Worm (Caenorhabditis elegans): ENCODE data around the gene str-209.

str-209 gene

ce11 chrV:4913853-4914252 lies 34.9 kb upstream of the str-209 start:
- TF ChIP-seq lin-29 (GFP tag; IDR thresholded peaks at IDR 0.05) (no peak), F44E2.7 (GFP tag; IDR thresholded peaks at IDR 0.05) (no peak), lin-38 (GFP tag; IDR thresholded peaks at IDR 0.05) (no peak), nhr-10 (tag; optimal IDR thresholded peaks at IDR 0.05) (no peak), F37D6.2 (tag; optimal IDR thresholded peaks at IDR 0.05) (no peak), madf-5 (GFP tag; IDR thresholded peaks at IDR 0.05) (no peak), nhr-42 (GFP tag; IDR thresholded peaks at IDR 0.05) (no peak), egl-43 (GFP tag; IDR thresholded peaks at IDR 0.05) (no peak), daf-12 (tag; optimal IDR thresholded peaks at IDR 0.05) (no peak), F49E8.2 (tag; optimal IDR thresholded peaks at IDR 0.05; ENCODE audit: borderline replicate concordance) (no peak), nhr-41 (GFP tag; IDR thresholded peaks at IDR 0.05) (no peak), ama-1 (optimal IDR thresholded peaks at IDR 0.05) (no peak), unc-39 (tag; optimal IDR thresholded peaks at IDR 0.05) (no peak), ceh-32 (tag; optimal IDR thresholded peaks at IDR 0.05; ENCODE audit: poor library complexity) (no peak), pha-4 (GFP tag; IDR thresholded peaks at IDR 0.05) (no peak), pha-4 (tag; optimal IDR thresholded peaks at IDR 0.05) (no peak), ztf-7 (tag; optimal IDR thresholded peaks at IDR 0.05) (no peak), lin-1 (GFP tag; IDR thresholded peaks at IDR 0.05) (no peak), Y105C5A.15 (GFP tag; IDR thresholded peaks at IDR 0.05) (no peak)

ce11 chrV:4914879-4915278 lies 33.9 kb upstream of the str-209 start, which contains the start of gene H23N18.6:
TSS of gene H23N18.6 (minus strand) at chrV:4915079.
- peak; percentile 4 for TF ChIP-seq aha-1 (tag)
- TF ChIP-seq ztf-11 (tag; optimal IDR thresholded peaks at IDR 0.05), result no peak
- 0 out of 2 replicates have a peak, but pooled peaks have one; percentile 9 for TF ChIP-seq dmd-6 (GFP tag; IDR thresholded peaks at IDR 0.05)
- peak; percentile 28 for TF ChIP-seq hlh-11 (tag; optimal IDR thresholded peaks at IDR 0.05)
- TF ChIP-seq php-3 (GFP tag; IDR thresholded peaks at IDR 0.05), result peak; percentile 48; the same call in 1 of the 2 replicates
- peak; percentile 69 for TF ChIP-seq nhr-28 (tag; optimal IDR thresholded peaks at IDR 0.05)
- peak; percentile 77 for TF ChIP-seq pqm-1 (tag; optimal IDR thresholded peaks at IDR 0.05)
- no peak for TF ChIP-seq aly-2 (tag; optimal IDR thresholded peaks at IDR 0.05)

- TF ChIP-seq nhr-102 (tag; optimal IDR thresholded peaks at IDR 0.05) (no peak), skn-1 (tag; optimal IDR thresholded peaks at IDR 0.05) (no peak), zip-2 (tag; optimal IDR thresholded peaks at IDR 0.05) (no peak), set-16 (GFP tag; IDR thresholded peaks at IDR 0.05) (peak; percentile 80), dmd-8 (GFP tag; IDR thresholded peaks at IDR 0.05) (no peak), Y5F2A.4 (GFP tag; optimal IDR thresholded peaks at IDR 0.05) (no peak), dpl-1 (GFP tag; optimal IDR thresholded peaks at IDR 0.05) (no peak)
These were observed 30.6 kb upstream of the str-209 start, which contains the start of gene C02E7.7 for ce11 chrV:4918091-4918624. TSS of gene C02E7.7 (minus strand) at chrV:4918574.

- TF ChIP-seq lir-3 (tag; optimal IDR thresholded peaks at IDR 0.05) (no peak), ceh-44 (GFP tag; IDR thresholded peaks at IDR 0.05) (no peak), aly-2 (tag; optimal IDR thresholded peaks at IDR 0.05) (no peak), nhr-10 (tag; optimal IDR thresholded peaks at IDR 0.05) (peak; percentile 48), D1046.2 (GFP tag; IDR thresholded peaks at IDR 0.05) (no peak), unc-39 (tag; optimal IDR thresholded peaks at IDR 0.05) (no peak), hlh-11 (tag; optimal IDR thresholded peaks at IDR 0.05) (peak; percentile 69), nhr-102 (tag; optimal IDR thresholded peaks at IDR 0.05) (peak; percentile 62), mxl-2 (GFP tag; conservative IDR thresholded peaks at IDR 0.05) (no peak), rbr-2 (tag; optimal IDR thresholded peaks at IDR 0.05) (no peak), mdl-1 (tag; optimal IDR thresholded peaks at IDR 0.05) (peak in 1 of 2 experiments; percentile 6), cey-2 (tag; optimal IDR thresholded peaks at IDR 0.05; ENCODE audit: borderline replicate concordance, insufficient read depth) (peak; percentile 47), daf-19 (GFP tag; conservative IDR thresholded peaks at IDR 0.05) (no peak), egl-27 (tag; optimal IDR thresholded peaks at IDR 0.05) (no peak), F10B5.3 (tag; optimal IDR thresholded peaks at IDR 0.05) (no peak), lin-15B (tag; optimal IDR thresholded peaks at IDR 0.05) (no peak), nhr-77 (tag; optimal IDR thresholded peaks at IDR 0.05) (no peak), unc-62 (GFP tag; optimal IDR thresholded peaks at IDR 0.05 in 1 of 2) (no peak), unc-62 (tag; optimal IDR thresholded peaks at IDR 0.05) (no peak)
These were observed 30.0 kb upstream of the str-209 start, which contains the start of gene C02E7.6 for ce11 chrV:4918664-4919257. TSS of gene C02E7.6 (plus strand) at chrV:4919207.
